Fruit fly (Drosophila melanogaster) whole organism, adult: Measurements from ENCODE around the gene TotE.
A peak's percentile ranks its signal among the peaks of the same experiment; 100 is the strongest.

Source experiments
- CG33017 ChIP-seq: fragments of 200-800 bp; sonication (Bioruptor generic); optimal IDR thresholded peaks from 2 replicates; lab custom pipeline; 2018; ENCODE audit warnings: missing biosample characterization, mild to moderate bottlenecking, missing genetic modification characterization, moderate library complexity
- CG5204 ChIP-seq: fragments of 200-800 bp; sonication (Bioruptor generic); optimal IDR thresholded peaks from 2 replicates; lab custom pipeline; 2016; ENCODE audit warnings: missing biosample characterization, missing genetic modification characterization
- Clk ChIP-seq: fragments of 200-800 bp; sonication (Bioruptor generic); optimal IDR thresholded peaks from 2 replicates; lab custom pipeline; 2017; ENCODE audit warnings: missing biosample characterization, missing genetic modification characterization
- toe ChIP-seq: fragments of 200-800 bp; sonication (Bioruptor generic); optimal IDR thresholded peaks from 2 replicates; lab custom pipeline; 2016; ENCODE audit warnings: missing biosample characterization, missing genetic modification characterization

dm6 chr2L:19935085-19935846 lies 21.9 kb upstream of the TotE start:
- no peak for TF ChIP-seq toe
- TF ChIP-seq CG5204 (GFP tag; lab: Kevin White, UChicago), result peak; percentile 15
- no peak for TF ChIP-seq Clk (GFP tag; lab: Kevin White, UChicago)
- no peak for TF ChIP-seq CG33017 (tag; lab: Kevin White, UChicago)
